Worm (Caenorhabditis elegans): ENCODE measurements around the gene tag-342.
"Not testable (repeated sequence)": the region's sequence is repeated elsewhere in the genome, so short reads cannot be mapped to it uniquely, and the experiment has no call there.

Gene tag-342

DNA sequence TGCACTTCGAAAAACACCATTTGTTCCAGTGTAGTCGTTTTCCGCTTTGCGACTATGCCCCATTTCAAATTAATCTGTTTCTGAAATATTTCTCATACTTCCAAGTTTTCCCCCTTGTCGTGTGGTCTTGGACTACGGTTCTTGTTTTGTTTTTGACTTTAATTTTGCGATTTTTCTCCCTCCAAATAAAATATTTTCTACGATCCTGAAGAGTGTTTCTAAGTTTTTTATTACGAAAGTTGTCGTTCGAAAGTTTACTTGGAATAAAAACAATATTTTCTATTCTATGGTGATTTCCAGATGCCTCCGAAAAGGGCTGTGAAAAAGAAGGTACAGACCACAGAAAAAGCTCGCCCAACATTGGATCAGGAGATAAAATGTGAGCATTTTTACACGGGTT is at the start of gene tag-342:
tag-342 (plus strand) TSS at position 301 of the 400 bp plus-strand sequence.
- no peak for TF ChIP-seq him-1 (tag; optimal IDR thresholded peaks at IDR 0.05)
- no peak for TF ChIP-seq dao-5 (tag; optimal IDR thresholded peaks at IDR 0.05)
- TF ChIP-seq W03F9.2 (tag; optimal IDR thresholded peaks at IDR 0.05), result no peak

- TF ChIP-seq him-1, dao-5, W03F9.2 (tag; optimal IDR thresholded peaks at IDR 0.05): not testable (repeated sequence)
Observed at ce11 chrIII:9420231-9420630, 47.7 kb upstream of the tag-342 start, which contains the start of gene T26G10.4. TSS of gene T26G10.4 (plus strand) at chrIII:9420531.

- TF ChIP-seq him-1 (tag; optimal IDR thresholded peaks at IDR 0.05), result no peak
- no peak for TF ChIP-seq dao-5 (tag; optimal IDR thresholded peaks at IDR 0.05)
- no peak for TF ChIP-seq W03F9.2 (tag; optimal IDR thresholded peaks at IDR 0.05)
Observed at ce11 chrIII:9426301-9426700, 41.7 kb upstream of the tag-342 start, which contains the start of gene T26G10.5. TSS of gene T26G10.5 (minus strand) at chrIII:9426401.

DNA sequence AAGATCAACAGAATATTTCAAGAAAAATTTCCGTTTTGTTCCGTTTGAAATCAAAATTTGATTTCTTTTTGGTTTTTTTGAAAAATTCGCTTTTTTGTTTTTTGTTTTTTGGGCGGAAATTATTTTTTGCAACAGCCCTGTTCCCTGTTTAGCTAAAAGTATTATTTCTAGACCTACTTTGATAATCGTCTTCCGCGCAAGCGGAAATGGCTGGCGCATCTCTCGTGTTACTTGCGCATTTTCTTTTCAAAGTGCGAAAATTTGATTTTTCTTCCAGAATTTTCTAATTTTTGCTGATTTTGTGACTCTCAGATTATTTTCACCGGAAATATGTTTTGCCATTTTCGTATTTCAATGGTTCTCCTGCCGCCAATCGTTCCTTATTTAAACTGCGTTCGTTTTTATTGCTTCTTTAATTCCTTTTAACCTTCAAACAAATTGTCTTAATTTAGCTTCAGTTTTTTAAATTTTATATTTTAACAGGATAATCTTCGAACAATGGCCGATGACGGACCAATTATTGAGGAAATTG is 34.3 kb upstream of the tag-342 start, which contains the start of gene cpar-1:
cpar-1 (plus strand) TSS at position 482 of the 532 bp plus-strand sequence.
- TF ChIP-seq dao-5 (tag; optimal IDR thresholded peaks at IDR 0.05) (no peak), W03F9.2 (tag; optimal IDR thresholded peaks at IDR 0.05) (no peak)

- TF ChIP-seq him-1 (tag; optimal IDR thresholded peaks at IDR 0.05) (no peak), dao-5 (tag; optimal IDR thresholded peaks at IDR 0.05) (no peak), W03F9.2 (tag; optimal IDR thresholded peaks at IDR 0.05) (no peak)
Observed at ce11 chrIII:9434999-9435398, 33.0 kb upstream of the tag-342 start.

ce11 chrIII:9439399-9439798 is 28.6 kb upstream of the tag-342 start, which contains the start of gene F54C8.1:
TSS of gene F54C8.1 (plus strand) at chrIII:9439699.
- no peak for TF ChIP-seq him-1 (tag; optimal IDR thresholded peaks at IDR 0.05)
- TF ChIP-seq dao-5 (tag; optimal IDR thresholded peaks at IDR 0.05), result no peak
- TF ChIP-seq W03F9.2 (tag; optimal IDR thresholded peaks at IDR 0.05), result no peak

- TF ChIP-seq dao-5 (tag; optimal IDR thresholded peaks at IDR 0.05), result no peak
- TF ChIP-seq him-1 (tag; optimal IDR thresholded peaks at IDR 0.05), result no peak
- TF ChIP-seq W03F9.2 (tag; optimal IDR thresholded peaks at IDR 0.05), result no peak
Observed at ce11 chrIII:9441133-9441532, 26.8 kb upstream of the tag-342 start, which contains the start of gene emb-30. TSS of gene emb-30 (minus strand) at chrIII:9441460.

- TF ChIP-seq W03F9.2 (tag; optimal IDR thresholded peaks at IDR 0.05) (no peak), him-1 (tag; optimal IDR thresholded peaks at IDR 0.05) (no peak), dao-5 (tag; optimal IDR thresholded peaks at IDR 0.05) (no peak)
Observed at ce11 chrIII:9442846-9443245, 25.1 kb upstream of the tag-342 start.

- no peak for TF ChIP-seq dao-5 (tag; optimal IDR thresholded peaks at IDR 0.05)
- TF ChIP-seq W03F9.2 (tag; optimal IDR thresholded peaks at IDR 0.05), result peak; percentile 52
- no peak for TF ChIP-seq him-1 (tag; optimal IDR thresholded peaks at IDR 0.05)
Observed at ce11 chrIII:9443417-9444027, 24.4 kb upstream of the tag-342 start, which contains the start of gene pir-2. TSS of gene pir-2 (minus strand) at chrIII:9443634.

DNA sequence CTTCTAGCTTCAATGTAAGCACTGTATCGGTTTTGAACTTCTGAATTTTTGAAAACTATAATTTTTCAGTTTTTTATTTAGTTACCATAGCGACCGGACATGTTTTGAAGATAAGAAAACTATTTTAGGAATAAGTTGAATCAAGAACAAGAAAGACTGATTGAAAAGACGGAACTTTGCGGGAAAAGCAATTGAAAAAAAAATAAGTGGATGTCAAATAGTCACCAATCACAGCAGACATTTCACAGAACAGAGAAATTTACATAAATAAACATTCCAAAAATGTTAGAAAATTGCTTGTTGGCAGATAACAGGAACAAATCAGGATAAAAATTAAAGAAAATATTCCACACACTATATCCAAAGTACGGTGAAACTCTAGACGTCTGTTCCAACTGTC is 18.1 kb upstream of the tag-342 start, which contains the start of gene F54C8.6:
F54C8.6 (minus strand) TSS at position 101 of the 400 bp plus-strand sequence.
- no peak for TF ChIP-seq him-1 (tag; optimal IDR thresholded peaks at IDR 0.05)
- TF ChIP-seq dao-5 (tag; optimal IDR thresholded peaks at IDR 0.05), result no peak
- TF ChIP-seq W03F9.2 (tag; optimal IDR thresholded peaks at IDR 0.05), result no peak

DNA sequence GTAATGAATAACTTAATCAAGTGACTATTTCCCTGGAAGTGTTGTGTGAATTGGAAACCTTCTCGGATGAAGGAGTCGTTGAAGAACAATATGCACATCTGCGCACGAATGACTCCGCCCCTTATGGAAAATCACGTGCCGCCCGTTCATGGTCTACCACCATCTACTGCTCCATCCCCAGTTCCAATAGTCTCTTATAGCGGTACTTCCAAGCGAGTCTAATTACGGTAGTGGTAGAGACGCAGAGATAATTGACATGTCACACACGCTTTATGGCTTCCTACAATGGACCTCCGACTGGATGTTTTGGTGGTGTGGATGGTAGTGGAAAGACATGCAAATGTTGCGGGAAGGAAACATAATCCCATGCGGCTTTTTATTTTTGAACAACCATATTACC is 17.0 kb upstream of the tag-342 start:
- TF ChIP-seq W03F9.2 (tag; optimal IDR thresholded peaks at IDR 0.05), result no peak
- no peak for TF ChIP-seq dao-5 (tag; optimal IDR thresholded peaks at IDR 0.05)
- TF ChIP-seq him-1 (tag; optimal IDR thresholded peaks at IDR 0.05), result no peak

- no peak for TF ChIP-seq him-1 (tag; optimal IDR thresholded peaks at IDR 0.05)
- TF ChIP-seq dao-5 (tag; optimal IDR thresholded peaks at IDR 0.05), result no peak
- TF ChIP-seq W03F9.2 (tag; optimal IDR thresholded peaks at IDR 0.05), result no peak
Observed at ce11 chrIII:9453962-9454361, 14.0 kb upstream of the tag-342 start, which contains the start of gene F54C8.7. TSS of gene F54C8.7 (minus strand) at chrIII:9454062.

DNA sequence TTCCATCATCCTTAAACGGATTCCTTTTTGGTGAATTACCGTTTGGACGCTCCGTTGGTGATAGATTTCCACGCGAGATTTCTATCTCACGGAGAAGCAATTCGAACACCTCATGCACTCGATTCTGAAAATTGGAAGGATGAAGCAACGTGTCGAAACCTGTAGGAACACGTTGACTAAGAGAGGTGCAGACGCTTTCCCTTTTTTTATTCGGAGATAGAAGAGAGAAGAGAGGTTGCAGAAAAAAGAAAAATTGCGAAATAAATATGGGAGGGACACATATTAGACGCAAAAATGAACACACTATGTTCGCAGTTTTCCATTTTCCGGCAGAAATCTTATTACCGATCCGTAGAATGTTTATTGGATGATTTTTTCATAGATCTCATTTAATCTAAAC is 13.2 kb upstream of the tag-342 start:
- TF ChIP-seq W03F9.2 (tag; optimal IDR thresholded peaks at IDR 0.05), result no peak
- TF ChIP-seq dao-5 (tag; optimal IDR thresholded peaks at IDR 0.05), result no peak
- TF ChIP-seq him-1 (tag; optimal IDR thresholded peaks at IDR 0.05), result no peak

DNA sequence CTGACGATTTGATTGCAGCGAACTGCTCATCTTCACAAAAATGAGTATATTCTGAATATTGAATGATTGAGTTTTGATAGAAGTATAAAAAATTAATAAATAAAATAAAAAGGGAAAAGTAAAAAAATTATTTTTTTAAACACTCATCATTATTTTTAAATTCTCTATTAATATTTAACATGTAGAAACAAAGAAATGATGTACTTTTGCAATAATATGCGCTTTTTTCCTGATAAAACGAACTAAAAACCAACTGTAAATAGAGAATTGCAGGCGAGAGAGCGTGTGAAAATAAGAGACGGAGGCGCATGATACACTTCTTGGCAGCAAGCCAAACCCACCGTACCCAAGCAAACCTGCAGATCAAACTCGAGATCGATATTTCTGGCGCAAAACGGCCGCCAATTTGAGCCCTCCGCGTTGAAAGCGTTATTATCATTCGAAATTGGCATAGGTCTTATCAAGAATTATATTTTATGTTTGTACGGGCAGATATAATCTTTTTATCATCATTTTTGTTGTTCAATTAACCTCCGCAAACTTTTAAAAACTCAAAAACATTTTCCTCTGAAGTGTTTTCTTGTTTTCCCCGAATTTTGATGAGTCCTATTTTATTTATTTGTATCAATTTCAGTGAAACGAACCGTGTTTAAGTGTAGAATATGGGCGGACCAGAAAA is 11.8 kb upstream of the tag-342 start, which contains the start of the genes rheb-1 and spk-1:
rheb-1 (minus strand) TSS at position 51 of the 679 bp plus-strand sequence.
spk-1 (plus strand) TSS at position 629 of the 679 bp plus-strand sequence.
- TF ChIP-seq dao-5 (tag; optimal IDR thresholded peaks at IDR 0.05), result no peak
- TF ChIP-seq W03F9.2 (tag; optimal IDR thresholded peaks at IDR 0.05), result peak; percentile 94
- peak; percentile 8 for TF ChIP-seq him-1 (tag; optimal IDR thresholded peaks at IDR 0.05)
